Worm (Caenorhabditis elegans): ENCODE measurements around the gene nlp-66.

DNA sequence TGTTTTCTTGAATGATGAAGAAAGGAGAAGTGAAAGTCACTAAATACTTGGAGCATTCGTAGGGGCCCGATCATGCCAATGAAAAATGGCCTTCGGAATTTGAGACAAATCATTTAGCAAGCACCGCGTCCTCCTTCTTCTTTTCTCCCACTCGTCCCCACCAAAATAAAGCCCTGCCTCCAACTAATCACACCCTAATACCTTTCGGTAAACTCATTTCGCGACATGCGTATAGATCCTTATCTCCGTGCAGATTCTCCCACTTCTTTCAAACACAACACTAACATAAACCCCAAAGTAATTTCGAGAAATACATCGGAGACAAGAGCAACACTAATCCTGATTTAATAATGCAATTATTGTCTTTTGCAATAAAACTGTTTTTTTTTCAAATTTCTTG, 21.0 kb upstream of the nlp-66 start:
- TF ChIP-seq ama-1 (optimal IDR thresholded peaks at IDR 0.05) (no peak), pros-1 (tag; optimal IDR thresholded peaks at IDR 0.05) (no peak), tbx-7 (tag; optimal IDR thresholded peaks at IDR 0.05) (no peak), syd-9 (tag; optimal IDR thresholded peaks at IDR 0.05) (no peak)
